Worm (Caenorhabditis elegans) whole organism, L1 larva: Measurements from ENCODE around the gene F01G10.6.
A peak's percentile ranks its signal among the peaks of the same experiment; 100 is the strongest.

ENCODE experiments used
- C04F5.9 ChIP-seq: sonication (generic microtip); optimal IDR thresholded peaks from 2 replicates; lab custom pipeline; 2016; ENCODE audit warnings: missing genetic modification characterization, missing compliant biosample characterization
- C16A3.4 ChIP-seq: fragments of 150-350 bp; optimal IDR thresholded peaks from 2 replicates; lab custom pipeline; 2014; ENCODE audit warnings: missing biosample characterization, missing genetic modification characterization
- C34B4.2 ChIP-seq: sonication (generic microtip); optimal IDR thresholded peaks from 2 replicates; lab custom pipeline; 2017; ENCODE audit warnings: mild to moderate bottlenecking, missing genetic modification characterization, missing compliant biosample characterization
- aha-1 ChIP-seq: fragments of 150-350 bp; optimal IDR thresholded peaks from 2 replicates; lab custom pipeline; 2014; ENCODE audit warnings: missing biosample characterization, missing genetic modification characterization
- alr-1 ChIP-seq: fragments of 200-800 bp; sonication (Bioruptor generic); optimal IDR thresholded peaks from 2 replicates; lab custom pipeline; 2018; ENCODE audit warnings: borderline replicate concordance, mild to moderate bottlenecking, missing genetic modification characterization, missing compliant biosample characterization
- aly-2 ChIP-seq: fragments of 150-350 bp; optimal IDR thresholded peaks from 2 replicates; lab custom pipeline; 2014; ENCODE audit warnings: missing biosample characterization, missing genetic modification characterization
- ama-1 ChIP-seq: fragments of 150-350 bp; optimal IDR thresholded peaks from 2 replicates; lab custom pipeline; 2014
- ceh-63 ChIP-seq: fragments of 200-800 bp; sonication (Bioruptor generic); optimal IDR thresholded peaks from 2 replicates; lab custom pipeline; 2018; ENCODE audit warnings: mild to moderate bottlenecking, missing genetic modification characterization, missing compliant biosample characterization
- ceh-82 ChIP-seq, 3 experiments: fragments of 150-350 bp in 1 of 3; sonication (generic microtip) in 2 of 3; optimal IDR thresholded peaks; 2 replicates each; lab custom pipeline; 2014 to 2017; ENCODE audit warnings: missing biosample characterization in 3 of 3, missing genetic modification characterization in 3 of 3
- ceh-88 ChIP-seq: fragments of 200-800 bp; sonication (Bioruptor generic); IDR thresholded peaks from 2 replicates; pipeline ENCODE4 v1.3.6; 2022; ENCODE audit warnings: missing genetic modification characterization, missing compliant biosample characterization
- ces-1 ChIP-seq: fragments of 150-350 bp; optimal IDR thresholded peaks from 2 replicates; lab custom pipeline; 2014; ENCODE audit warnings: missing biosample characterization, missing genetic modification reagents, missing genetic modification characterization
- dpl-1 ChIP-seq, 3 experiments: fragments of 150-350 bp in 2 of 3; sonication (generic microtip) in 1 of 3; optimal IDR thresholded peaks; 2 replicates each; lab custom pipeline; 2014 to 2017; ENCODE audit warnings: missing biosample characterization in 3 of 3, missing genetic modification characterization in 3 of 3, missing genetic modification reagents in 3 of 3
- dsc-1 ChIP-seq: sonication (generic microtip); optimal IDR thresholded peaks from 2 replicates; lab custom pipeline; 2016; ENCODE audit warnings: mild to moderate bottlenecking, missing genetic modification characterization, missing compliant biosample characterization
- efl-1 ChIP-seq, 4 experiments: fragments of 150-350 bp; optimal IDR thresholded peaks in 3 of 4; peaks in 1 of 4; 1 replicate in 1 of 4; 2 replicates in 3 of 4; lab custom pipeline; 2014; ENCODE audit warnings: missing biosample characterization in 2 of 4, missing genetic modification characterization in 2 of 4, missing genetic modification reagents in 2 of 4
- egl-13 ChIP-seq: sonication (generic microtip); optimal IDR thresholded peaks from 2 replicates; lab custom pipeline; 2016; ENCODE audit warnings: missing genotype, missing genetic modification reagents, missing genetic modification characterization, missing compliant biosample characterization
- egl-27 ChIP-seq, 2 experiments: fragments of 150-350 bp in 1 of 2; sonication (generic microtip); optimal IDR thresholded peaks; 3 replicates each; lab custom pipeline; 2017 to 2018; ENCODE audit warnings: missing biosample characterization in 2 of 2, missing genetic modification characterization in 2 of 2, missing genetic modification reagents in 2 of 2
- elt-3 ChIP-seq, 6 experiments: fragments of 150-350 bp in 1 of 6; sonication (generic microtip); optimal IDR thresholded peaks; 2 replicates each; lab custom pipeline; 2017 to 2018; ENCODE audit warnings: missing biosample characterization in 6 of 6, missing genetic modification characterization in 6 of 6, inconsistent platforms in 1 of 6
- ets-5 ChIP-seq: fragments of 200-800 bp; sonication (Bioruptor generic); IDR thresholded peaks from 2 replicates; pipeline ENCODE4 v1.3.6; 2022; ENCODE audit warnings: missing genetic modification characterization, missing compliant biosample characterization
- fkh-4 ChIP-seq: sonication (generic microtip); optimal IDR thresholded peaks from 2 replicates; lab custom pipeline; 2016; ENCODE audit warnings: missing compliant biosample characterization, missing genetic modification characterization, borderline replicate concordance
- fkh-8 ChIP-seq: sonication (generic microtip); optimal IDR thresholded peaks from 2 replicates; lab custom pipeline; 2016; ENCODE audit warnings: mild to moderate bottlenecking, missing genetic modification characterization, missing compliant biosample characterization
- fos-1 ChIP-seq: fragments of 150-350 bp; optimal IDR thresholded peaks from 2 replicates; lab custom pipeline; 2014; ENCODE audit warnings: missing biosample characterization, missing genetic modification characterization
- hlh-17 ChIP-seq: fragments of 200-800 bp; sonication (Bioruptor generic); optimal IDR thresholded peaks from 2 replicates; lab custom pipeline; 2018; ENCODE audit warnings: missing genetic modification characterization, mild to moderate bottlenecking, missing compliant biosample characterization, moderate library complexity, borderline replicate concordance
- irx-1 ChIP-seq: sonication (generic microtip); optimal IDR thresholded peaks from 2 replicates; lab custom pipeline; 2016; ENCODE audit warnings: missing genetic modification characterization, missing compliant biosample characterization
- isw-1 ChIP-seq: fragments of 200-800 bp; sonication (Bioruptor generic); IDR thresholded peaks from 2 replicates; pipeline ENCODE4 v1.3.6; 2022; ENCODE audit warnings: missing genetic modification characterization, missing compliant biosample characterization
- jun-1 ChIP-seq: fragments of 150-350 bp; optimal IDR thresholded peaks from 2 replicates; lab custom pipeline; 2014; ENCODE audit warnings: missing biosample characterization, missing genetic modification reagents, missing genetic modification characterization
- lin-13 ChIP-seq: fragments of 150-350 bp; optimal IDR thresholded peaks from 2 replicates; lab custom pipeline; 2014; ENCODE audit warnings: missing biosample characterization, missing genetic modification reagents, missing genetic modification characterization
- lin-15B ChIP-seq: fragments of 150-350 bp; sonication (generic microtip); optimal IDR thresholded peaks from 3 replicates; lab custom pipeline; 2014; ENCODE audit warnings: missing biosample characterization, missing genetic modification characterization
- lin-35 ChIP-seq, 2 experiments: fragments of 150-350 bp; optimal IDR thresholded peaks; 2 replicates each; lab custom pipeline; 2014; ENCODE audit warnings: missing biosample characterization in 2 of 2, missing genetic modification characterization in 2 of 2, missing genetic modification reagents in 2 of 2
- lin-39 ChIP-seq: fragments of 150-350 bp; optimal IDR thresholded peaks from 2 replicates; lab custom pipeline; 2014; ENCODE audit warnings: missing biosample characterization, missing genetic modification reagents, missing genetic modification characterization
- lsy-2 ChIP-seq, 2 experiments: fragments of 150-350 bp; optimal IDR thresholded peaks; 2 replicates each; lab custom pipeline; 2014; ENCODE audit warnings: missing biosample characterization in 2 of 2, missing genetic modification characterization in 2 of 2
- mab-9 ChIP-seq: fragments of 200-800 bp; sonication (Bioruptor generic); IDR thresholded peaks from 2 replicates; pipeline ENCODE4 v1.3.6; 2022; ENCODE audit warnings: missing genetic modification reagents, missing genetic modification characterization, missing compliant biosample characterization
- mep-1 ChIP-seq: fragments of 150-350 bp; optimal IDR thresholded peaks from 2 replicates; lab custom pipeline; 2014; ENCODE audit warnings: missing biosample characterization, missing genetic modification characterization
- nhr-19 ChIP-seq: fragments of 200-800 bp; sonication (Bioruptor generic); conservative IDR thresholded peaks from 2 replicates; pipeline ENCODE4 v1.3.6; 2022; ENCODE audit warnings: missing genetic modification characterization, missing compliant biosample characterization
- nhr-20 ChIP-seq: sonication (generic microtip); optimal IDR thresholded peaks from 2 replicates; lab custom pipeline; 2016; ENCODE audit warnings: mild to moderate bottlenecking, missing genetic modification characterization, missing compliant biosample characterization
- nhr-237 ChIP-seq: fragments of 150-350 bp; optimal IDR thresholded peaks from 2 replicates; lab custom pipeline; 2014; ENCODE audit warnings: missing biosample characterization, missing genetic modification characterization
- nhr-71 ChIP-seq: sonication (generic microtip); optimal IDR thresholded peaks from 2 replicates; lab custom pipeline; 2016; ENCODE audit warnings: mild to moderate bottlenecking, missing genetic modification characterization, moderate library complexity, missing compliant biosample characterization
- nhr-76 ChIP-seq: sonication (generic microtip); optimal IDR thresholded peaks from 2 replicates; lab custom pipeline; 2017; ENCODE audit warnings: missing biosample characterization, missing genetic modification characterization
- nhr-85 ChIP-seq: sonication (generic microtip); peaks from one replicate; lab custom pipeline; 2016; ENCODE audit warnings: missing genetic modification characterization, inconsistent platforms, missing compliant biosample characterization
- nhr-90 ChIP-seq: sonication (generic microtip); optimal IDR thresholded peaks from 2 replicates; lab custom pipeline; 2016; ENCODE audit warnings: mild to moderate bottlenecking, missing genetic modification characterization, missing compliant biosample characterization; ENCODE audit not compliant: poor library complexity
- pag-3 ChIP-seq: sonication (generic microtip); optimal IDR thresholded peaks from 2 replicates; lab custom pipeline; 2017; ENCODE audit warnings: missing genetic modification characterization, mild to moderate bottlenecking, missing compliant biosample characterization, antibody characterized with exemption, borderline replicate concordance; ENCODE audit not compliant: insufficient read depth
- rnt-1 ChIP-seq: sonication (generic microtip); optimal IDR thresholded peaks from 2 replicates; lab custom pipeline; 2016; ENCODE audit warnings: mild to moderate bottlenecking, missing genetic modification characterization, moderate library complexity, missing compliant biosample characterization
- skn-1 ChIP-seq: fragments of 150-350 bp; optimal IDR thresholded peaks from 2 replicates; lab custom pipeline; 2014; ENCODE audit warnings: missing biosample characterization, missing genetic modification characterization
- snpc-4 ChIP-seq: fragments of 150-350 bp; optimal IDR thresholded peaks from 2 replicates; lab custom pipeline; 2014; ENCODE audit warnings: missing biosample characterization, missing genetic modification characterization
- snu-23 ChIP-seq: sonication (generic microtip); optimal IDR thresholded peaks from 2 replicates; lab custom pipeline; 2016; ENCODE audit warnings: missing genetic modification characterization, missing compliant biosample characterization
- sox-4 ChIP-seq: sonication (generic microtip); optimal IDR thresholded peaks from 2 replicates; lab custom pipeline; 2016; ENCODE audit warnings: missing genetic modification characterization, missing compliant biosample characterization
- sptf-1 ChIP-seq: fragments of 150-350 bp; optimal IDR thresholded peaks from 2 replicates; lab custom pipeline; 2014; ENCODE audit warnings: missing biosample characterization, missing genetic modification characterization
- sup-37 ChIP-seq: fragments of 200-800 bp; sonication (Bioruptor generic); optimal IDR thresholded peaks from 2 replicates; lab custom pipeline; 2018; ENCODE audit warnings: mild to moderate bottlenecking, missing genetic modification characterization, missing compliant biosample characterization
- tbx-2 ChIP-seq: sonication (generic microtip); optimal IDR thresholded peaks from 2 replicates; lab custom pipeline; 2016; ENCODE audit warnings: missing genetic modification characterization, missing compliant biosample characterization
- unc-130 ChIP-seq: fragments of 150-350 bp; optimal IDR thresholded peaks from 2 replicates; lab custom pipeline; 2017; ENCODE audit warnings: missing biosample characterization, missing genetic modification characterization, inconsistent platforms
- unc-30 ChIP-seq: sonication (generic microtip); optimal IDR thresholded peaks from 2 replicates; lab custom pipeline; 2017; ENCODE audit warnings: missing biosample characterization, missing genetic modification characterization
- unc-86 ChIP-seq: sonication (generic microtip); optimal IDR thresholded peaks from 2 replicates; lab custom pipeline; 2016; ENCODE audit warnings: missing genetic modification characterization, missing compliant biosample characterization
- unc-98 ChIP-seq: fragments of 200-800 bp; sonication (Bioruptor generic); IDR thresholded peaks from 2 replicates; pipeline ENCODE4 v1.3.6; 2022; ENCODE audit warnings: missing genetic modification characterization, missing compliant biosample characterization
- ztf-11 ChIP-seq, 2 experiments: sonication (generic microtip); optimal IDR thresholded peaks; 2 replicates each; lab custom pipeline; 2016 to 2017; ENCODE audit warnings: missing genetic modification characterization in 2 of 2, missing biosample characterization in 1 of 2, missing compliant biosample characterization in 1 of 2

F01G10.6 gene

ce11 chrIV:10197317-10197867 lies 30.0 kb downstream of the F01G10.6 start, which contains the start of gene gon-4:
Gene gon-4, plus strand, starts transcription at chrIV:10197817.
- TF ChIP-seq fos-1 (tag; lab: Kevin White, UChicago) (no peak), ama-1 (no peak), jun-1 (tag; lab: Kevin White, UChicago) (no peak), nhr-20 (tag; lab: Kevin White, UChicago) (no peak), tbx-2 (no peak), unc-130 (no peak), nhr-237 (tag; lab: Kevin White, UChicago) (no peak), efl-1 (optimal IDR thresholded peaks at IDR 0.05; lab: Kevin White, UChicago) (peak; percentile 29 to 40), efl-1 (GFP tag; optimal IDR thresholded peaks at IDR 0.05 in 1 of 2; lab: Kevin White, UChicago) (peak; percentile 57 to 91), irx-1 (no peak), elt-3 (tag; optimal IDR thresholded peaks at IDR 0.05; lab: Kevin White, UChicago) (no peak), lin-35 (GFP tag; optimal IDR thresholded peaks at IDR 0.05; lab: Kevin White, UChicago) (peak in 1 of 2 experiments; percentile 6), ces-1 (GFP tag; lab: Kevin White, UChicago) (no peak), unc-30 (tag; lab: Kevin White, UChicago) (no peak), nhr-71 (no peak), egl-13 (tag; lab: Kevin White, UChicago) (no peak), fkh-4 (no peak), unc-86 (no peak), snu-23 (no peak), ceh-82 (tag; optimal IDR thresholded peaks at IDR 0.05; lab: Kevin White, UChicago) (no peak), nhr-85 (tag; lab: Kevin White, UChicago) (no peak), C16A3.4 (tag; lab: Kevin White, UChicago) (peak; percentile 9), dsc-1 (tag; lab: Kevin White, UChicago) (no peak), mab-9 (GFP tag; lab: Robert Waterston, UW) (no peak), ets-5 (no peak), lin-39 (tag; lab: Kevin White, UChicago) (no peak), egl-27 (tag; optimal IDR thresholded peaks at IDR 0.05; lab: Kevin White, UChicago) (no peak), aly-2 (tag; lab: Kevin White, UChicago) (no peak), snpc-4 (tag; lab: Kevin White, UChicago) (no peak), nhr-19 (GFP tag; lab: Robert Waterston, UW) (no peak), fkh-8 (no peak), C04F5.9 (tag; lab: Kevin White, UChicago) (no peak), ceh-88 (GFP tag; lab: Robert Waterston, UW) (no peak), mep-1 (tag; lab: Kevin White, UChicago) (peak; percentile 30), dpl-1 (GFP tag; optimal IDR thresholded peaks at IDR 0.05; lab: Kevin White, UChicago) (peak in 2 of 3 experiments; percentile 37 to 65), isw-1 (GFP tag; lab: Robert Waterston, UW) (no peak), C34B4.2 (no peak), ztf-11 (tag; optimal IDR thresholded peaks at IDR 0.05; lab: Kevin White, UChicago) (no peak), alr-1 (tag; lab: Kevin White, UChicago) (no peak), ceh-63 (GFP tag; lab: Kevin White, UChicago) (no peak), nhr-90 (no peak), sup-37 (GFP tag; lab: Kevin White, UChicago) (no peak), unc-98 (GFP tag; lab: Robert Waterston, UW) (no peak), nhr-76 (no peak), lin-13 (no peak), pag-3 (tag; lab: Kevin White, UChicago) (no peak), rnt-1 (peak; percentile 6), aha-1 (tag; lab: Kevin White, UChicago) (no peak), skn-1 (tag; lab: Kevin White, UChicago) (no peak), hlh-17 (GFP tag; lab: Kevin White, UChicago) (no peak), lsy-2 (tag; optimal IDR thresholded peaks at IDR 0.05; lab: Kevin White, UChicago) (no peak), sox-4 (no peak), sptf-1 (no peak), lin-15B (tag; lab: Kevin White, UChicago) (peak; percentile 29)
